Fruit fly (Drosophila melanogaster) whole organism, adult: Measurements from ENCODE around the gene Sec23.

Experiments
- CG11617 ChIP-seq: fragments of 200-800 bp; sonication (Bioruptor generic); optimal IDR thresholded peaks from 2 replicates; lab custom pipeline; 2017; ENCODE audit warnings: mild to moderate bottlenecking, missing biosample characterization, missing genetic modification reagents, missing genetic modification characterization
- CG12768 ChIP-seq: fragments of 200-800 bp; sonication (Bioruptor generic); optimal IDR thresholded peaks from 2 replicates; lab custom pipeline; 2017; ENCODE audit warnings: missing biosample characterization, missing genetic modification characterization, mild to moderate bottlenecking, moderate library complexity, missing genetic modification reagents
- CG14711 ChIP-seq: fragments of 200-800 bp; sonication (Bioruptor generic); optimal IDR thresholded peaks from 2 replicates; lab custom pipeline; 2018; ENCODE audit warnings: missing biosample characterization, mild to moderate bottlenecking, missing genetic modification characterization, moderate library complexity
- CG1620 ChIP-seq: fragments of 200-800 bp; sonication (Bioruptor generic); optimal IDR thresholded peaks from 2 replicates; lab custom pipeline; 2016; ENCODE audit warnings: missing biosample characterization, missing genetic modification characterization
- CG33017 ChIP-seq: fragments of 200-800 bp; sonication (Bioruptor generic); optimal IDR thresholded peaks from 2 replicates; lab custom pipeline; 2018; ENCODE audit warnings: missing biosample characterization, mild to moderate bottlenecking, missing genetic modification characterization, moderate library complexity
- CG5204 ChIP-seq: fragments of 200-800 bp; sonication (Bioruptor generic); optimal IDR thresholded peaks from 2 replicates; lab custom pipeline; 2016; ENCODE audit warnings: missing biosample characterization, missing genetic modification characterization
- CG7045 ChIP-seq: fragments of 200-800 bp; sonication (Bioruptor generic); optimal IDR thresholded peaks from 2 replicates; lab custom pipeline; 2017; ENCODE audit warnings: missing biosample characterization, mild to moderate bottlenecking, missing genetic modification characterization
- CG7101 ChIP-seq: fragments of 200-800 bp; sonication (Bioruptor generic); optimal IDR thresholded peaks from 2 replicates; lab custom pipeline; 2018; ENCODE audit warnings: missing biosample characterization, mild to moderate bottlenecking, missing genetic modification characterization, moderate library complexity
- Clk ChIP-seq: fragments of 200-800 bp; sonication (Bioruptor generic); optimal IDR thresholded peaks from 2 replicates; lab custom pipeline; 2017; ENCODE audit warnings: missing biosample characterization, missing genetic modification characterization
- Crg-1 ChIP-seq: fragments of 200-800 bp; sonication (Bioruptor generic); optimal IDR thresholded peaks from 2 replicates; lab custom pipeline; 2016; ENCODE audit warnings: missing biosample characterization, missing genetic modification characterization
- Hr96 ChIP-seq: fragments of 200-800 bp; sonication (Bioruptor generic); optimal IDR thresholded peaks from 2 replicates; lab custom pipeline; 2016; ENCODE audit warnings: missing biosample characterization, missing genetic modification characterization
- Mnt ChIP-seq: fragments of 200-800 bp; sonication (Bioruptor generic); optimal IDR thresholded peaks from 2 replicates; lab custom pipeline; 2016; ENCODE audit warnings: missing biosample characterization, mild to moderate bottlenecking, missing genetic modification characterization
- bab1 ChIP-seq: fragments of 200-800 bp; sonication (Bioruptor generic); optimal IDR thresholded peaks from 3 replicates; lab custom pipeline; 2019; ENCODE audit warnings: missing biosample characterization, mild to moderate bottlenecking, missing genetic modification characterization, moderate library complexity
- cic ChIP-seq: fragments of 200-800 bp; sonication (Bioruptor generic); optimal IDR thresholded peaks from 2 replicates; lab custom pipeline; 2017; ENCODE audit warnings: missing biosample characterization, mild to moderate bottlenecking, missing genetic modification characterization, moderate library complexity
- cnc ChIP-seq, 2 experiments: fragments of >200 bp; optimal IDR thresholded peaks; 2 replicates each; lab custom pipeline; 2017
- kay ChIP-seq: fragments of 200-800 bp; sonication (Bioruptor generic); peaks from one replicate; lab custom pipeline; 2016; ENCODE audit warnings: missing biosample characterization, missing genetic modification characterization, borderline replicate concordance
- ovo ChIP-seq: fragments of 200-800 bp; sonication (Bioruptor generic); optimal IDR thresholded peaks from 2 replicates; lab custom pipeline; 2016; ENCODE audit warnings: missing biosample characterization, missing genetic modification characterization
- pad ChIP-seq: fragments of 200-800 bp; sonication (Bioruptor generic); optimal IDR thresholded peaks from 3 replicates; lab custom pipeline; 2017; ENCODE audit warnings: missing biosample characterization, missing genetic modification characterization, mild to moderate bottlenecking, moderate library complexity, missing genetic modification reagents
- tj ChIP-seq: fragments of 200-800 bp; sonication (Bioruptor generic); optimal IDR thresholded peaks from 3 replicates; lab custom pipeline; 2017; ENCODE audit warnings: missing biosample characterization, mild to moderate bottlenecking, missing genetic modification characterization, moderate library complexity
- toe ChIP-seq: fragments of 200-800 bp; sonication (Bioruptor generic); optimal IDR thresholded peaks from 2 replicates; lab custom pipeline; 2016; ENCODE audit warnings: missing biosample characterization, missing genetic modification characterization

Sec23 gene

DNA sequence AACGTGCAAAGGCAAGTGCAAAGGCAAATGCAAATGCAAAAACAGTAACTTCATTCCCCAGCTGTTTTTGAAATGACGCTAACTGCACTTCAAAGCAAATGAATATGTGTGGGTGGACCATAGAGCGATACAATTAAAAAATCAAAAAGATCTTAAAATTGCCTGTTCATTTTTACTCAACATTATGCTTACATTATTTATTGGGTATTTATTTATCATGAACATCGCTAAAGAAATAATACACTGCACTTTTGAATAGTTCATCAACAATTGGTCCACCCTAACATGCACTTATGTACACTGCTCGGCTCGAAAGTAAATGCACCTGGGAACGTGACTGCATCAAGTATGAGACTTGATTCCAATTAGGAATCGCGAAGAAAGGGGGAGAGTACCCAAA lies 45.6 kb downstream of the Sec23 start:
- peak; percentile 84 for TF ChIP-seq CG33017 (tag; lab: Kevin White, UChicago)
- peak; percentile 71 for TF ChIP-seq CG14711
- TF ChIP-seq CG7101 (tag; lab: Kevin White, UChicago) = peak; percentile 83
- TF ChIP-seq cnc (optimal IDR thresholded peaks at IDR 0.05; lab: Kevin White, UChicago) = no peak
- no peak for TF ChIP-seq Clk
- TF ChIP-seq kay (GFP tag; lab: Kevin White, UChicago) = peak; percentile 92
- no peak for TF ChIP-seq Mnt (GFP tag; lab: Kevin White, UChicago)
- TF ChIP-seq pad (GFP tag; lab: Kevin White, UChicago) = peak; percentile 30
- peak; percentile 70 for TF ChIP-seq CG7045
- peak; percentile 11 for TF ChIP-seq CG1620 (GFP tag; lab: Kevin White, UChicago)
- TF ChIP-seq cic (GFP tag; lab: Kevin White, UChicago) = no peak
- TF ChIP-seq CG5204 (GFP tag; lab: Kevin White, UChicago) = peak; percentile 34
- TF ChIP-seq toe = no peak
- peak; percentile 48 for TF ChIP-seq CG11617 (GFP tag; lab: Kevin White, UChicago)
- TF ChIP-seq Crg-1 (GFP tag; lab: Kevin White, UChicago) = peak; percentile 52
- peak; percentile 63 for TF ChIP-seq Hr96 (GFP tag; lab: Kevin White, UChicago)
- peak; percentile 55 for TF ChIP-seq CG12768 (GFP tag; lab: Kevin White, UChicago)
- TF ChIP-seq bab1 (GFP tag; lab: Kevin White, UChicago) = peak; percentile 94
- peak; percentile 2 for TF ChIP-seq tj (GFP tag; lab: Kevin White, UChicago)
- TF ChIP-seq ovo (GFP tag; lab: Kevin White, UChicago) = peak; percentile 28

DNA sequence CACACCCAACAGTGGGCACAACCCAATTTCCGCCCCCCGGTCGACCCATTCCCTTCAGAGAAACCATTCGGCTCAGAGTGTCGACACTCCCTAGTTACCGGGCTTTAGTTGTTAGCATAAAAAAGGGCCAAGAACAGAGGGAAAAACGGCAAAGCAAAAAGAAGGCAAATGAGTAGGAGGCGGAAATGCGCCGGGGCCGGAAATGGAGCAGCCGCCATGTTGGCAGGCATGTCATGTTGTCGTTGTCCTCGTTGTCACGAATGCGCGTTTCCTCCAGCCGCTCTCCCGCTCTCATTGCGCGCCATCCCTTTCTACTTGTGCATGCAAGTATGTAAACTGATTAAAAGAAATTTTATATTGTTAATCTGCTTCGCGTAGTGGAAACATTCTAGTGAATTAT lies 47.5 kb downstream of the Sec23 start:
- TF ChIP-seq cnc (optimal IDR thresholded peaks at IDR 0.05; lab: Kevin White, UChicago) (no peak), CG7045 (peak; percentile 23)

DNA sequence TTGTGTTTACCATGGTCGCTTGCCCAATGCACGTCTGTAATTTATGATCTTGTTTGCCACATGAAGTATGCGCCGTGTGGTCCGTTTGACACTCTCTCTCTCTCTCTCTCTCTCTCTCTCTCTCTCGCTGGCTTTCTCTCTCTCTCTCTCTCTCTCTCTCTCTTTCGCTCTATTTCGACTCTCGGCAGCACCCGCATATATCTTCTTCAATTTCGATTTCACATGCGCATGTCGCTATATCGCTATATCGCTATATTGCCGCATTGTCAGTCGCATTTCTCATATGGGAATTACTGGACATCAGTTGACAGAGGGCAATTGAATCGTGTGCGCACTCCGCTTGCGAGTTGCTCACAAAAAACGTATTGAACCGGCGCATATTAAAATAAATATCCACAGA lies 52.2 kb downstream of the Sec23 start:
- TF ChIP-seq bab1 (GFP tag; lab: Kevin White, UChicago) (peak; percentile 19), CG12768 (GFP tag; lab: Kevin White, UChicago) (no peak)
